Fruit fly (Drosophila melanogaster) whole organism, prepupa: Measurements from ENCODE around the gene CG13405.

Source experiments
- Blimp-1 ChIP-seq: fragments of 200-800 bp; sonication (Bioruptor generic); optimal IDR thresholded peaks from 3 replicates; lab custom pipeline; 2017; ENCODE audit warnings: missing biosample characterization, missing genetic modification characterization, mild to moderate bottlenecking, moderate library complexity, missing genetic modification reagents
- CG10631 ChIP-seq: fragments of 200-800 bp; sonication (Bioruptor generic); optimal IDR thresholded peaks from 2 replicates; lab custom pipeline; 2016; ENCODE audit warnings: missing biosample characterization, missing genetic modification characterization
- CG10669 ChIP-seq: fragments of 200-800 bp; sonication (Bioruptor generic); optimal IDR thresholded peaks from 3 replicates; lab custom pipeline; 2018; ENCODE audit warnings: missing biosample characterization, mild to moderate bottlenecking, missing genetic modification characterization, moderate library complexity
- CG11294 ChIP-seq: fragments of 200-800 bp; sonication (Bioruptor generic); IDR thresholded peaks from 2 replicates; pipeline ENCODE4 v1.3.6; 2022; ENCODE audit warnings: missing biosample characterization, missing genetic modification characterization
- CG11762 ChIP-seq: fragments of 200-800 bp; sonication (Bioruptor generic); optimal IDR thresholded peaks from 3 replicates; lab custom pipeline; 2016; ENCODE audit warnings: missing biosample characterization, missing genetic modification characterization; ENCODE audit not compliant: insufficient read depth
- CG11902 ChIP-seq: fragments of 200-800 bp; sonication (Bioruptor generic); optimal IDR thresholded peaks from 3 replicates; lab custom pipeline; 2016; ENCODE audit warnings: missing biosample characterization, missing genetic modification characterization
- CG1621 ChIP-seq: fragments of 200-800 bp; sonication (Bioruptor generic); optimal IDR thresholded peaks from 3 replicates; lab custom pipeline; 2018; ENCODE audit warnings: missing biosample characterization, mild to moderate bottlenecking, missing genetic modification characterization
- CG16779 ChIP-seq: fragments of 200-800 bp; sonication (Bioruptor generic); optimal IDR thresholded peaks from 3 replicates; lab custom pipeline; 2017; ENCODE audit warnings: missing biosample characterization, mild to moderate bottlenecking, missing genetic modification characterization
- CG3032 ChIP-seq: fragments of 200-800 bp; optimal IDR thresholded peaks from 2 replicates; lab custom pipeline; 2019; ENCODE audit warnings: missing biosample characterization, mild to moderate bottlenecking, missing genetic modification characterization, moderate library complexity
- CG31627 ChIP-seq: fragments of 200-800 bp; sonication (Bioruptor generic); optimal IDR thresholded peaks from 3 replicates; lab custom pipeline; 2016; ENCODE audit warnings: missing biosample characterization, missing genetic modification characterization
- CG32006 ChIP-seq: fragments of 200-800 bp; sonication (Bioruptor generic); optimal IDR thresholded peaks from 3 replicates; lab custom pipeline; 2017; ENCODE audit warnings: missing biosample characterization, mild to moderate bottlenecking, missing genetic modification characterization
- CG34406 ChIP-seq: fragments of 200-800 bp; sonication (Bioruptor generic); optimal IDR thresholded peaks from 3 replicates; lab custom pipeline; 2016; ENCODE audit warnings: missing biosample characterization, missing genetic modification characterization
- CG3919 ChIP-seq: fragments of 200-800 bp; sonication (Bioruptor generic); optimal IDR thresholded peaks from 3 replicates; lab custom pipeline; 2016; ENCODE audit warnings: missing biosample characterization, missing genetic modification characterization
- CG6163 ChIP-seq: fragments of 200-800 bp; sonication (Bioruptor generic); IDR thresholded peaks from 3 replicates; pipeline ENCODE4 v1.3.6; 2022; ENCODE audit warnings: missing biosample characterization, missing genetic modification characterization
- CG6276 ChIP-seq: fragments of 200-800 bp; sonication (Bioruptor generic); optimal IDR thresholded peaks from 2 replicates; lab custom pipeline; 2017; ENCODE audit warnings: missing biosample characterization, mild to moderate bottlenecking, missing genetic modification characterization
- CG6792 ChIP-seq: fragments of 200-800 bp; sonication (Bioruptor generic); optimal IDR thresholded peaks from 3 replicates; lab custom pipeline; 2016; ENCODE audit warnings: missing biosample characterization, missing genetic modification characterization
- CG6808 ChIP-seq: fragments of 200-800 bp; sonication (Bioruptor generic); optimal IDR thresholded peaks from 3 replicates; lab custom pipeline; 2017; ENCODE audit warnings: missing biosample characterization, missing genetic modification characterization, mild to moderate bottlenecking, moderate library complexity, missing genetic modification reagents
- CG6854 ChIP-seq: fragments of 200-800 bp; sonication (Bioruptor generic); optimal IDR thresholded peaks from 2 replicates; lab custom pipeline; 2017; ENCODE audit warnings: missing biosample characterization, mild to moderate bottlenecking, missing genetic modification characterization
- CG8119 ChIP-seq: fragments of 200-800 bp; sonication (Bioruptor generic); IDR thresholded peaks from 3 replicates; pipeline ENCODE4 v1.3.6; 2022; ENCODE audit warnings: missing biosample characterization, missing genetic modification characterization
- CG8319 ChIP-seq: fragments of 200-800 bp; sonication (Bioruptor generic); optimal IDR thresholded peaks from 3 replicates; lab custom pipeline; 2016; ENCODE audit warnings: missing biosample characterization, missing genetic modification characterization
- CG8632 ChIP-seq: fragments of 200-800 bp; sonication (Bioruptor generic); optimal IDR thresholded peaks from 3 replicates; lab custom pipeline; 2016; ENCODE audit warnings: missing biosample characterization, missing genetic modification characterization
- CG9139 ChIP-seq: fragments of 200-800 bp; sonication (Bioruptor generic); optimal IDR thresholded peaks from 3 replicates; lab custom pipeline; 2017; ENCODE audit warnings: missing biosample characterization, mild to moderate bottlenecking, missing genetic modification characterization
- Eip75B ChIP-seq: fragments of 200-800 bp; sonication (Bioruptor generic); optimal IDR thresholded peaks from 3 replicates; lab custom pipeline; 2016; ENCODE audit warnings: missing biosample characterization, missing genetic modification characterization
- Eip78C ChIP-seq: fragments of 200-800 bp; sonication (Bioruptor generic); peaks from one replicate; lab custom pipeline; 2016; ENCODE audit warnings: missing biosample characterization, missing genetic modification characterization
- Eip93F ChIP-seq: fragments of 200-800 bp; sonication (Bioruptor generic); optimal IDR thresholded peaks from 2 replicates; lab custom pipeline; 2016; ENCODE audit warnings: missing biosample characterization, mild to moderate bottlenecking, missing genetic modification characterization
- Ets21C ChIP-seq: fragments of 200-800 bp; sonication (Bioruptor generic); optimal IDR thresholded peaks from 3 replicates; lab custom pipeline; 2016; ENCODE audit warnings: missing biosample characterization, missing genetic modification characterization
- Ets96B ChIP-seq: fragments of 200-800 bp; optimal IDR thresholded peaks from 2 replicates; lab custom pipeline; 2019; ENCODE audit warnings: missing biosample characterization, mild to moderate bottlenecking, missing genetic modification characterization, moderate library complexity
- Gug ChIP-seq: fragments of 200-800 bp; sonication (Bioruptor generic); IDR thresholded peaks from 2 replicates; pipeline ENCODE4 v1.3.6; 2022; ENCODE audit warnings: missing biosample characterization, missing genetic modification characterization
- Hr39 ChIP-seq: fragments of 200-800 bp; sonication (Bioruptor generic); optimal IDR thresholded peaks from 2 replicates; lab custom pipeline; 2016; ENCODE audit warnings: missing biosample characterization, missing genetic modification characterization
- Lpt ChIP-seq: fragments of 200-800 bp; sonication (Bioruptor generic); optimal IDR thresholded peaks from 3 replicates; lab custom pipeline; 2016; ENCODE audit warnings: missing biosample characterization, missing genetic modification characterization
- Met ChIP-seq: fragments of 200-800 bp; sonication (Bioruptor generic); optimal IDR thresholded peaks from 3 replicates; lab custom pipeline; 2016; ENCODE audit warnings: missing biosample characterization, missing genetic modification characterization
- OdsH ChIP-seq: fragments of 200-800 bp; sonication (Bioruptor generic); optimal IDR thresholded peaks from 3 replicates; lab custom pipeline; 2016; ENCODE audit warnings: missing biosample characterization, missing genetic modification characterization
- Smox ChIP-seq: fragments of 200-800 bp; sonication (Bioruptor generic); optimal IDR thresholded peaks from 3 replicates; lab custom pipeline; 2016; ENCODE audit warnings: missing biosample characterization, missing genetic modification characterization
- Sox102F ChIP-seq: fragments of 200-800 bp; sonication (Bioruptor generic); optimal IDR thresholded peaks from 2 replicates; lab custom pipeline; 2016; ENCODE audit warnings: missing biosample characterization, mild to moderate bottlenecking, missing genetic modification characterization
- Sox14 ChIP-seq: fragments of 200-800 bp; sonication (Bioruptor generic); optimal IDR thresholded peaks from 3 replicates; lab custom pipeline; 2016; ENCODE audit warnings: missing biosample characterization, missing genetic modification characterization
- Sox15 ChIP-seq: fragments of 200-800 bp; sonication (Bioruptor generic); optimal IDR thresholded peaks from 3 replicates; lab custom pipeline; 2016; ENCODE audit warnings: missing biosample characterization, missing genetic modification characterization
- achi ChIP-seq: fragments of 200-800 bp; sonication (Bioruptor generic); optimal IDR thresholded peaks from 3 replicates; lab custom pipeline; 2016; ENCODE audit warnings: missing biosample characterization, missing genetic modification characterization
- cyc ChIP-seq: fragments of 200-800 bp; sonication (Bioruptor generic); optimal IDR thresholded peaks from 3 replicates; lab custom pipeline; 2016; ENCODE audit warnings: missing biosample characterization, missing genetic modification characterization
- dac ChIP-seq: fragments of 200-800 bp; sonication (Bioruptor generic); optimal IDR thresholded peaks from 2 replicates; lab custom pipeline; 2017; ENCODE audit warnings: missing biosample characterization, mild to moderate bottlenecking, missing genetic modification characterization
- eg ChIP-seq: fragments of 200-800 bp; sonication (Bioruptor generic); IDR thresholded peaks from 3 replicates; pipeline ENCODE4 v1.3.6; 2022; ENCODE audit warnings: missing biosample characterization, missing genetic modification characterization
- esn ChIP-seq: fragments of 200-800 bp; sonication (Bioruptor generic); optimal IDR thresholded peaks from 2 replicates; lab custom pipeline; 2016; ENCODE audit warnings: missing biosample characterization, mild to moderate bottlenecking, missing genetic modification characterization, moderate library complexity
- fd59A ChIP-seq: fragments of 200-800 bp; sonication (Bioruptor generic); optimal IDR thresholded peaks from 2 replicates; lab custom pipeline; 2017; ENCODE audit warnings: missing biosample characterization, mild to moderate bottlenecking, missing genetic modification characterization, missing genetic modification reagents
- fd85E ChIP-seq: fragments of 200-800 bp; sonication (Bioruptor generic); optimal IDR thresholded peaks from 3 replicates; lab custom pipeline; 2016; ENCODE audit warnings: missing biosample characterization, missing genetic modification characterization
- fkh ChIP-seq: fragments of 200-800 bp; sonication (Bioruptor generic); optimal IDR thresholded peaks from 3 replicates; lab custom pipeline; 2017; ENCODE audit warnings: missing biosample characterization, mild to moderate bottlenecking, missing genetic modification characterization, moderate library complexity
- lz ChIP-seq: fragments of 200-800 bp; sonication (Bioruptor generic); optimal IDR thresholded peaks from 3 replicates; lab custom pipeline; 2016; ENCODE audit warnings: missing biosample characterization, missing genetic modification characterization
- salr ChIP-seq, 2 experiments: fragments of 200-800 bp; sonication (Bioruptor generic); optimal IDR thresholded peaks; 3 replicates each; lab custom pipeline; 2016 to 2018; ENCODE audit warnings: missing biosample characterization in 2 of 2, missing genetic modification characterization in 2 of 2, mild to moderate bottlenecking in 1 of 2
- spab ChIP-seq: fragments of 200-800 bp; sonication (Bioruptor generic); optimal IDR thresholded peaks from 2 replicates; lab custom pipeline; 2017; ENCODE audit warnings: missing biosample characterization, mild to moderate bottlenecking, missing genetic modification characterization, missing genetic modification reagents
- ss ChIP-seq, 2 experiments: fragments of 200-800 bp; sonication (Bioruptor generic); optimal IDR thresholded peaks; 2 replicates in 1 of 2; 3 replicates in 1 of 2; lab custom pipeline; 2017 to 2018; ENCODE audit warnings: mild to moderate bottlenecking in 2 of 2, missing biosample characterization in 2 of 2, missing genetic modification characterization in 2 of 2, moderate library complexity in 1 of 2
- topi ChIP-seq: fragments of 200-800 bp; sonication (Bioruptor generic); optimal IDR thresholded peaks from 3 replicates; lab custom pipeline; 2016; ENCODE audit warnings: missing biosample characterization, missing genetic modification characterization
- vri ChIP-seq: fragments of 200-800 bp; sonication (Bioruptor generic); optimal IDR thresholded peaks from 3 replicates; lab custom pipeline; 2016; ENCODE audit warnings: missing biosample characterization, mild to moderate bottlenecking, missing genetic modification characterization

CG13405 gene

DNA sequence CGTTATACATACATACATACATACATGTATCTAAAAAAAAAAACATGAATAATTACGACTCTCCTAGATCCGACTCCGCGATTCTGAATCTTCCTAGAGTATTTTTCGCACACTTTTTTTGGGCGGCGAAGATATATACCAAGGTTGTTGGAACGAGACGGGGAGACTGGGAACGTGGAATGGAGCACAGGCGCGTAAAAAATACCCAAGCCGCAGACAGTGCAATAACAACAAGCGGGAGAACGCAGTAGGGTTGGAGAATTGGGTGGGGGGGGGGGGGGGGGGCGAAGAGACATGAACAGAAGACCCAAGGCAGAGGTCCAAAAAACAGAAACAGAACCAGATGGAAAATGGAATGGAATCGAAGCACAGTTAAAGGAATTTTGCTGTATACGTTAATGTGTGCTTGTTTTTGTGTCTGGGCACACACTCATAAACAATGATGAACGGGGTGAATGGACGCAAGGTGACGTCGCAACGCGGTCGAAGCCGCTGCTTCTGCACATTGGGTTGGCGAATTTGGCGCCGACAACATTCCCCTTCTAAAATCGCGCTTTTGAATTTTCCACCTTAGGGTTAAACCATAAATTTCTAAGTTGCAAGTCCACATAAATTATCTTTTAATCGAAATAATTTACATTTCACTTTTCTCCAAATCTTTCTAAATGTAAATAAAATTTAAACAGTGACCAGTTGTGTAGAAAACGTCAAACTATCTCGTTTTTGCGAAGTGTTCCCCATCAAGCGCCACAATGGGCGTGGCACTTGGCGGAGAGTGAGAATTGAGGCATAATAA lies 1.6 kb downstream of the CG13405 start:
- TF ChIP-seq CG8632 (GFP tag; lab: Kevin White, UChicago), result peak; percentile 58
- TF ChIP-seq Smox (GFP tag; lab: Kevin White, UChicago), result peak; percentile 70
- no peak; the same call in 2 of the 3 replicates for TF ChIP-seq CG6163 (GFP tag; lab: Robert Waterston, UW)
- peak; percentile 83 for TF ChIP-seq CG31627 (GFP tag; lab: Kevin White, UChicago)
- peak; percentile 81 for TF ChIP-seq Hr39 (GFP tag; lab: Kevin White, UChicago)
- no peak for TF ChIP-seq fd85E (GFP tag; lab: Kevin White, UChicago)
- TF ChIP-seq ss (GFP tag; optimal IDR thresholded peaks at IDR 0.05; lab: Kevin White, UChicago), result peak; percentile 39 to 45
- no peak for TF ChIP-seq dac
- peak; percentile 73 for TF ChIP-seq Ets96B (tag; lab: Kevin White, UChicago)
- peak; percentile 30 for TF ChIP-seq CG34406 (GFP tag; lab: Kevin White, UChicago)
- TF ChIP-seq Eip75B, result peak; percentile 75
- TF ChIP-seq CG10631 (GFP tag; lab: Kevin White, UChicago), result peak; percentile 31
- TF ChIP-seq CG3919, result peak; percentile 68
- TF ChIP-seq CG6792 (GFP tag; lab: Kevin White, UChicago), result peak; percentile 21
- TF ChIP-seq Eip78C (GFP tag; lab: Kevin White, UChicago), result peak; percentile 94
- peak; percentile 18 for TF ChIP-seq CG1621 (tag; lab: Kevin White, UChicago)
- TF ChIP-seq CG3032 (tag; lab: Kevin White, UChicago), result peak; percentile 74
- TF ChIP-seq CG8119 (GFP tag; lab: Robert Waterston, UW), result 0 out of 3 replicates have a peak, but pooled peaks have one; percentile 20
- TF ChIP-seq CG9139 (GFP tag; lab: Kevin White, UChicago), result no peak
- peak; percentile 7 for TF ChIP-seq CG6276 (GFP tag; lab: Kevin White, UChicago)
- peak; percentile 84 for TF ChIP-seq Sox102F
- TF ChIP-seq achi (GFP tag; lab: Kevin White, UChicago), result peak; percentile 68
- TF ChIP-seq Eip93F (GFP tag; lab: Kevin White, UChicago), result no peak
- TF ChIP-seq Blimp-1, result peak; percentile 33
- TF ChIP-seq lz (GFP tag; lab: Kevin White, UChicago), result peak; percentile 42
- TF ChIP-seq CG16779 (tag; lab: Kevin White, UChicago), result peak; percentile 27
- TF ChIP-seq esn (GFP tag; lab: Kevin White, UChicago), result peak; percentile 73
- peak; percentile 20 for TF ChIP-seq CG11762 (GFP tag; lab: Kevin White, UChicago)
- peak; percentile 84 for TF ChIP-seq topi
- TF ChIP-seq Lpt (GFP tag; lab: Kevin White, UChicago), result peak; percentile 33
- peak; percentile 83 for TF ChIP-seq Sox14 (GFP tag; lab: Kevin White, UChicago)
- TF ChIP-seq CG6854 (GFP tag; lab: Kevin White, UChicago), result no peak
- TF ChIP-seq CG11902 (GFP tag; lab: Kevin White, UChicago), result peak; percentile 9
- peak; percentile 25 for TF ChIP-seq Sox15 (GFP tag; lab: Kevin White, UChicago)
- peak; percentile 76 for TF ChIP-seq vri (GFP tag; lab: Kevin White, UChicago)
- TF ChIP-seq CG8319 (GFP tag; lab: Kevin White, UChicago), result no peak
- no peak for TF ChIP-seq fkh (GFP tag; lab: Kevin White, UChicago)
- peak; percentile 71 for TF ChIP-seq OdsH (GFP tag; lab: Kevin White, UChicago)
- 0 out of 3 replicates have a peak, but pooled peaks have one; percentile 37 for TF ChIP-seq eg (GFP tag; lab: Robert Waterston, UW)
- TF ChIP-seq Met, result peak; percentile 81
- peak; percentile 53 to 64 for TF ChIP-seq salr (GFP tag; optimal IDR thresholded peaks at IDR 0.05; lab: Kevin White, UChicago)
- peak; percentile 47 for TF ChIP-seq Ets21C (GFP tag; lab: Kevin White, UChicago)
- TF ChIP-seq CG10669, result peak; percentile 68
- TF ChIP-seq CG32006, result peak; percentile 52
- peak; percentile 58 for TF ChIP-seq CG6808 (GFP tag; lab: Kevin White, UChicago)
- peak; percentile 71 for TF ChIP-seq spab (GFP tag; lab: Kevin White, UChicago)
- TF ChIP-seq cyc, result peak; percentile 71
- TF ChIP-seq fd59A (GFP tag; lab: Kevin White, UChicago), result peak; percentile 76
- no peak; the same call in 1 of the 2 replicates for TF ChIP-seq Gug (GFP tag; lab: Robert Waterston, UW)
- no peak for TF ChIP-seq CG11294 (GFP tag; lab: Robert Waterston, UW)
